Worm (Caenorhabditis elegans): Measurements from ENCODE around the gene T16G1.13.

The T16G1.13 gene

DNA sequence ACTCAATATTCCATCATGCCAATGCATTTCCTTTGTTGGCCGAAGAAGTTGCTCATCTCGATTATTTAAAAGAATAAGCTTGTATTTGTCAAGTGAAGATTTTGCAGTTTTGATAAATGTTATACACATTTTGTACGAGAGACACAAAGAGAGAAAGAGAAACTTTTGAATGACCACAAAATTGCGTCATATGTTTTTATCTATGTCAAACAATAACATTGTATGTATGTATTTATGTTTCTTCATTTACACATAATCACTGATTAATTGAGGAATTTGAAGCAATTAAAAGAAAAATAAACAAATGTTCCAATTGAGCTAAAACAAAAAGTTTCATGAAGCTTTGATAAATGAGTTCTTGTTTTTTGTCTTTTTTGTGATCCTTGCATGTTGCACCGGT is 13.5 kb downstream of the T16G1.13 start, which contains the start of gene hrg-9:
Gene hrg-9, minus strand, starts transcription at position 152 of the 400 bp plus-strand sequence.
- TF ChIP-seq ztf-11 (tag; optimal IDR thresholded peaks at IDR 0.05) (no peak), irx-1 (tag; optimal IDR thresholded peaks at IDR 0.05) (no peak), blmp-1 (tag; optimal IDR thresholded peaks at IDR 0.05) (peak; percentile 9), ceh-90 (tag; optimal IDR thresholded peaks at IDR 0.05) (no peak), grh-1 (GFP tag; IDR thresholded peaks at IDR 0.05) (no peak), efl-1 (optimal IDR thresholded peaks at IDR 0.05) (no peak), efl-1 (GFP tag; optimal IDR thresholded peaks at IDR 0.05 in 1 of 2) (peak in 1 of 2 experiments; percentile 70), alr-1 (tag; optimal IDR thresholded peaks at IDR 0.05; ENCODE audit: borderline replicate concordance) (no peak), elt-2 (tag; optimal IDR thresholded peaks at IDR 0.05) (peak; percentile 47), isw-1 (GFP tag; IDR thresholded peaks at IDR 0.05) (no peak), nhr-71 (tag; optimal IDR thresholded peaks at IDR 0.05) (peak; percentile 24), lin-14 (GFP tag; optimal IDR thresholded peaks at IDR 0.05) (peak; percentile 45), mep-1 (tag; optimal IDR thresholded peaks at IDR 0.05) (peak; percentile 31)

DNA sequence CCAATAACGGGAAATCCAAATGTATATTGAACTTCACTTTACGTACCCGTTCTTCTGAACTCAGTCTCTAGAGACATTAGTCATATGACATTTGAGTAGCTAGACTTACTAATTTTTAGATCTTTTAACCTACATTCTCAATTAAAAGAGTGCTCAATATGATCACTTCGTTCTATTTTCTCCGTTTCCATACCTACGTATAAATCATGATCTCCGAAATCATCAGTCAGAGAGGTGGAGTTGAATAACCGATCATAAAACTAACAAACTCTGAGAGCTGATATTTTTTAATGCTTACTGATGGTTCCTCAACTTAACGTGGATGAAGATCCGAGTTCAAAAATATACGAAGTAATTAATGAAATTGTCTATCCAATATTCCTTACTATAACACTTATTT is 14.4 kb downstream of the T16G1.13 start, which contains the start of gene srd-35:
Gene srd-35, plus strand, starts transcription at position 301 of the 400 bp plus-strand sequence.
- no peak for TF ChIP-seq sox-4 (tag; optimal IDR thresholded peaks at IDR 0.05)
- TF ChIP-seq ceh-8 (GFP tag; optimal IDR thresholded peaks at IDR 0.05): peak; percentile 23

DNA sequence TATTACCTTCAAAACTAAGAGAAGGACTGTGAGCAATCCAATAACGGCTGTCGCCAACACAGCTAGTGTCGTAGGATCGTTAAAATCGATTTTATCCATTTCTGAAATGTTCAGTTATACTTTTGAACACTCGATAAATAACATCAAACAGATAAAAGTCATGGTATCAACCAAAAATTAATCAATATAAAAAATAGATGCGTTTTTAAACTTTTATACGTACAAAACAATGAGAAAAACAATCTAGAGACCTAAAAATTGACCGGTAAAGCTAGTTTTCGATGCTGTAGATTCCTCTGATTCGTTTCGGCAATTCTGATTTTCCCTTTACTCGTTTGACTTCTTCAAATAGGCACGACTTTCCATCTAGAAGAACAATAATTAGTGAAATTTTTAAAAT is 17.4 kb downstream of the T16G1.13 start, which contains the start of gene R186.3:
Gene R186.3, minus strand, starts transcription at position 101 of the 400 bp plus-strand sequence.
- TF ChIP-seq lin-14 (GFP tag; optimal IDR thresholded peaks at IDR 0.05) (no peak), pax-3 (tag; optimal IDR thresholded peaks at IDR 0.05) (no peak), blmp-1 (tag; optimal IDR thresholded peaks at IDR 0.05) (no peak), dsc-1 (tag; optimal IDR thresholded peaks at IDR 0.05) (no peak), vab-15 (tag; optimal IDR thresholded peaks at IDR 0.05) (no peak)

DNA sequence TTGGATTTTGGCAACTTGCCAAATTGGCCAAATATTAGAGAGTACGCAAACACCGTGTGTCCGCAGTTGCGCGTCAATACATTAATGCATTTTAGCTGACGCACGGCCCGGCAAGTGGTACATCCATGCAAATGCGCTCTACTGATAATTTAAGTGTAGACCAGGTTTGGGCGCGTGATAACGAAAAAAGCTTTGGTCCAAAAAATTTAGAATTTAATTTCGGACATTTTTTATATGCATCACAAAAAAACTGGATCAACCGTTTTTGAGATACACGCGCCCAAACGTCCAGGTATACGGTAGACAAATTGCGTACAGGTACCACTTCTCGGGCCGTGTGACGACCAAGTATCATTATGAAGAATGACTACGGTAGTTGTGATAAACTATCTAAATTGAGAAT is 18.2 kb downstream of the T16G1.13 start, which contains the start of gene R186.8:
Gene R186.8, minus strand, starts transcription at position 58 of the 403 bp plus-strand sequence.
- TF ChIP-seq irx-1 (tag; optimal IDR thresholded peaks at IDR 0.05) (peak; percentile 48), isw-1 (GFP tag; IDR thresholded peaks at IDR 0.05) (peak; percentile 71), nhr-20 (tag; optimal IDR thresholded peaks at IDR 0.05) (peak; percentile 78), mab-9 (GFP tag; IDR thresholded peaks at IDR 0.05) (0 out of 2 replicates have a peak, but pooled peaks have one; percentile 9), efl-1 (optimal IDR thresholded peaks at IDR 0.05) (peak; percentile 53 to 62), efl-1 (GFP tag; optimal IDR thresholded peaks at IDR 0.05 in 1 of 2) (peak; percentile 42 to 95), ztf-4 (tag; optimal IDR thresholded peaks at IDR 0.05) (peak; percentile 13), lin-35 (GFP tag; optimal IDR thresholded peaks at IDR 0.05) (peak; percentile 54 to 55), unc-130 (tag; optimal IDR thresholded peaks at IDR 0.05) (peak; percentile 17), egl-13 (tag; optimal IDR thresholded peaks at IDR 0.05) (peak; percentile 16), nhr-85 (tag) (peak; percentile 90), lin-15B (tag; optimal IDR thresholded peaks at IDR 0.05) (peak; percentile 62), snu-23 (GFP tag; optimal IDR thresholded peaks at IDR 0.05) (peak; percentile 82), unc-86 (tag; optimal IDR thresholded peaks at IDR 0.05) (peak; percentile 5), fkh-10 (GFP tag; optimal IDR thresholded peaks at IDR 0.05) (peak; percentile 24), elt-3 (tag; optimal IDR thresholded peaks at IDR 0.05) (peak in 1 of 6 experiments; percentile 28), rnt-1 (tag; optimal IDR thresholded peaks at IDR 0.05) (peak; percentile 49), ceh-88 (GFP tag; IDR thresholded peaks at IDR 0.05) (peak; percentile 78), fkh-8 (tag; optimal IDR thresholded peaks at IDR 0.05) (peak; percentile 71), nhr-71 (tag; optimal IDR thresholded peaks at IDR 0.05) (peak; percentile 85), dsc-1 (tag; optimal IDR thresholded peaks at IDR 0.05) (peak; percentile 37), tbx-2 (tag; optimal IDR thresholded peaks at IDR 0.05) (peak; percentile 70), nhr-19 (GFP tag; conservative IDR thresholded peaks at IDR 0.05) (peak; percentile 85), xbp-1 (tag; optimal IDR thresholded peaks at IDR 0.05) (peak; percentile 76), C16A3.4 (tag; optimal IDR thresholded peaks at IDR 0.05) (peak; percentile 33), ceh-82 (tag; optimal IDR thresholded peaks at IDR 0.05) (peak in 1 of 3 experiments; percentile 51), lin-14 (GFP tag; optimal IDR thresholded peaks at IDR 0.05) (peak; percentile 80), nhr-90 (tag; optimal IDR thresholded peaks at IDR 0.05; ENCODE audit: poor library complexity) (peak; percentile 71), elt-2 (tag; optimal IDR thresholded peaks at IDR 0.05) (peak; percentile 10), lsy-2 (tag; optimal IDR thresholded peaks at IDR 0.05) (peak; percentile 72 to 91), mdl-1 (tag; optimal IDR thresholded peaks at IDR 0.05) (peak in 1 of 2 experiments; percentile 24), pax-3 (tag; optimal IDR thresholded peaks at IDR 0.05) (peak; percentile 78), vab-15 (tag; optimal IDR thresholded peaks at IDR 0.05) (peak; percentile 75), mep-1 (tag; optimal IDR thresholded peaks at IDR 0.05) (peak; percentile 49), F16B12.6 (tag; optimal IDR thresholded peaks at IDR 0.05) (peak; percentile 78), dpl-1 (GFP tag; optimal IDR thresholded peaks at IDR 0.05) (peak; percentile 8 to 69 (median 58))
